Worm (Caenorhabditis elegans): ENCODE measurements around the gene C35B1.7.
A peak's percentile ranks its signal among the peaks of the same experiment; 100 is the strongest.

The C35B1.7 gene

DNA sequence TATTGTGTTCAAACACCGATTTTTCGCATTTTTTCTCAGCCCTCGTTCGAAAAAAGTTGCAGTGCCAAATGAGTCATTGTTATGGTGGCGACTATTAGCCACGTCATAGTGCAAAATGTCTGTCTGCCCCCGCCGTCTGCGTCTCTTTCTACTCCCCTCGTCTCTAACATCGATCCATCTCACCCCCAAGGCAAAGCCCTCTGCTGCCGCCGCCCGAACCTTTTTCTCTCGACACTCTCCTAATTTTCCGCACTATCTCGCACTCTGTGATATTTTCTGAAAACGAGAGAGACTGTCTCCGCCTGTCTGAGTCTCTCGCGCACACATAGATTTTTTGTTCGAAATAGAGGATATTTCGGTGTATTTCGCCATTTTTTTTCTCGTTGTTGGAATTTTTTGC is 15.8 kb upstream of the C35B1.7 start (continued):
- TF ChIP-seq lin-15B (tag; optimal IDR thresholded peaks at IDR 0.05) (no peak), tbx-2 (tag; optimal IDR thresholded peaks at IDR 0.05) (peak; percentile 80), nhr-19 (GFP tag; conservative IDR thresholded peaks at IDR 0.05) (peak; percentile 77), aly-2 (tag; optimal IDR thresholded peaks at IDR 0.05) (peak; percentile 19), ceh-82 (tag; optimal IDR thresholded peaks at IDR 0.05) (peak; percentile 39 to 69 (median 67)), egl-27 (tag; optimal IDR thresholded peaks at IDR 0.05) (peak; percentile 4 to 58), unc-86 (tag; optimal IDR thresholded peaks at IDR 0.05) (peak; percentile 80), pax-3 (tag; optimal IDR thresholded peaks at IDR 0.05) (peak; percentile 53), mdl-1 (tag; optimal IDR thresholded peaks at IDR 0.05) (peak in 1 of 2 experiments; percentile 45), F16B12.6 (tag; optimal IDR thresholded peaks at IDR 0.05) (peak; percentile 46), ets-5 (GFP tag; IDR thresholded peaks at IDR 0.05) (no peak), lin-14 (GFP tag; optimal IDR thresholded peaks at IDR 0.05) (peak; percentile 96), rnt-1 (tag; optimal IDR thresholded peaks at IDR 0.05) (peak; percentile 80), nhr-237 (tag; optimal IDR thresholded peaks at IDR 0.05) (peak; percentile 1), nhr-77 (tag; optimal IDR thresholded peaks at IDR 0.05) (peak; percentile 3), blmp-1 (tag; optimal IDR thresholded peaks at IDR 0.05) (no peak), nhr-84 (tag; optimal IDR thresholded peaks at IDR 0.05) (no peak), swsn-7 (tag; optimal IDR thresholded peaks at IDR 0.05) (peak; percentile 88), pag-3 (tag; optimal IDR thresholded peaks at IDR 0.05; ENCODE audit: borderline replicate concordance, insufficient read depth) (no peak), ceh-63 (GFP tag; optimal IDR thresholded peaks at IDR 0.05) (no peak), elt-2 (tag; optimal IDR thresholded peaks at IDR 0.05) (peak; percentile 24), elt-3 (tag; optimal IDR thresholded peaks at IDR 0.05) (peak in 2 of 6 experiments; percentile 19 to 36), nhr-85 (tag) (peak; percentile 90), dpl-1 (GFP tag; optimal IDR thresholded peaks at IDR 0.05) (peak; percentile 21 to 58 (median 55)), nhr-11 (tag; optimal IDR thresholded peaks at IDR 0.05) (peak; percentile 40), aha-1 (tag; optimal IDR thresholded peaks at IDR 0.05) (no peak), grh-1 (GFP tag; IDR thresholded peaks at IDR 0.05) (peak; percentile 60; the same call in 1 of the 2 replicates), xbp-1 (tag; optimal IDR thresholded peaks at IDR 0.05) (peak; percentile 81), unc-30 (tag; optimal IDR thresholded peaks at IDR 0.05) (no peak), egl-13 (tag; optimal IDR thresholded peaks at IDR 0.05) (peak; percentile 78), sup-37 (GFP tag; optimal IDR thresholded peaks at IDR 0.05) (no peak)

ce11 chrIV:4094364-4094763 is 14.5 kb upstream of the C35B1.7 start:
- TF ChIP-seq nhr-237 (tag; optimal IDR thresholded peaks at IDR 0.05) = no peak
- TF ChIP-seq nhr-11 (tag; optimal IDR thresholded peaks at IDR 0.05) = no peak
- peak; percentile 24 for TF ChIP-seq lin-14 (GFP tag; optimal IDR thresholded peaks at IDR 0.05)
- TF ChIP-seq rnt-1 (tag; optimal IDR thresholded peaks at IDR 0.05) = no peak
- TF ChIP-seq nhr-85 (tag) = no peak
- no peak for TF ChIP-seq ceh-88 (GFP tag; IDR thresholded peaks at IDR 0.05)
- TF ChIP-seq nhr-20 (tag; optimal IDR thresholded peaks at IDR 0.05) = no peak
- 0 out of 2 replicates have a peak, but pooled peaks have one; percentile 4 for TF ChIP-seq nhr-19 (GFP tag; conservative IDR thresholded peaks at IDR 0.05)
- no peak for TF ChIP-seq efl-1 (optimal IDR thresholded peaks at IDR 0.05)
- no peak for TF ChIP-seq efl-1 (GFP tag; optimal IDR thresholded peaks at IDR 0.05 in 1 of 2)
- TF ChIP-seq ceh-82 (tag; optimal IDR thresholded peaks at IDR 0.05) = no peak
- peak; percentile 9 for TF ChIP-seq nhr-71 (tag; optimal IDR thresholded peaks at IDR 0.05)
- TF ChIP-seq zag-1 (tag; optimal IDR thresholded peaks at IDR 0.05) = no peak

DNA sequence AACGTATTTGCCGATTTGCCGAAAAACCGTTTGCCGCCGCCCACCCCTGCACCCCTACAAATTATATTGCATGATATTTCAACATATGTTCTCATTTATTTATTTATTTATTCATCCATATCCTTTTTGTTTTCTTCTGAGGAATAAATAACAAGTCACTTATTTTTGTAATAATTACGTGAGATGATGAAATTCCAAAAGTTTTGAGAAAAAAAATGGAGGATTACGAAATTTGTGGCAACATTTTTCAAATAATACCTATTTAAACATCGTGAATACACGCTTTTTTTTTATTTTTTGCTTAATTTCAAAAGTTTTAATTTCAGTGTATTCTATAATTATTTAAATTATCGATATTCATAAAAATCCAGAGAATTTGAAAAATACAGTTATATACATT is 11.9 kb upstream of the C35B1.7 start:
- TF ChIP-seq fkh-10 (GFP tag; optimal IDR thresholded peaks at IDR 0.05) = no peak
- TF ChIP-seq skn-1 (tag; optimal IDR thresholded peaks at IDR 0.05) = peak; percentile 58
